Fruit fly (Drosophila melanogaster) whole organism, embryonic: ENCODE results near the gene Acp26Ab.

Experiments
- Adf1 ChIP-seq: fragments of 200-800 bp; sonication (Bioruptor generic); IDR thresholded peaks from 2 replicates; pipeline ENCODE4 v1.3.6; 2022; ENCODE audit warnings: missing biosample characterization, missing genetic modification characterization
- Antp ChIP-seq: fragments of 200-800 bp; sonication (Bioruptor generic); optimal IDR thresholded peaks from 3 replicates; lab custom pipeline; 2016; ENCODE audit warnings: missing biosample characterization, missing genetic modification characterization
- Asciz ChIP-seq: fragments of 200-800 bp; sonication (Bioruptor generic); optimal IDR thresholded peaks from 2 replicates; lab custom pipeline; 2017; ENCODE audit warnings: missing biosample characterization, mild to moderate bottlenecking, missing genetic modification characterization, missing genetic modification reagents
- Atf3 ChIP-seq: fragments of 200-800 bp; sonication (Bioruptor generic); optimal IDR thresholded peaks from 3 replicates; lab custom pipeline; 2016; ENCODE audit warnings: missing biosample characterization, missing genetic modification characterization
- Bgb ChIP-seq: fragments of 200-800 bp; sonication (Bioruptor generic); IDR thresholded peaks from 2 replicates; pipeline ENCODE4 v1.3.6; 2022; ENCODE audit warnings: missing biosample characterization, missing genetic modification characterization; ENCODE audit not compliant: partially characterized antibody
- C15 ChIP-seq: fragments of 200-800 bp; sonication (Bioruptor generic); IDR thresholded peaks from 3 replicates; pipeline ENCODE4 v1.3.6; 2022; ENCODE audit warnings: missing biosample characterization, missing genetic modification characterization
- CG10654 ChIP-seq: fragments of 200-800 bp; sonication (Bioruptor generic); optimal IDR thresholded peaks from 2 replicates; lab custom pipeline; 2016; ENCODE audit warnings: missing biosample characterization, missing genetic modification characterization
- CG11398 ChIP-seq: fragments of 200-800 bp; sonication (Bioruptor generic); optimal IDR thresholded peaks from 2 replicates; lab custom pipeline; 2016; ENCODE audit warnings: missing biosample characterization, missing genetic modification characterization
- CG12219 ChIP-seq: fragments of 200-800 bp; sonication (Bioruptor generic); optimal IDR thresholded peaks from 3 replicates; lab custom pipeline; 2018; ENCODE audit warnings: missing biosample characterization, mild to moderate bottlenecking, missing genetic modification characterization
- CG13624 ChIP-seq: fragments of 200-800 bp; sonication (Bioruptor generic); optimal IDR thresholded peaks from 2 replicates; lab custom pipeline; 2016; ENCODE audit warnings: missing biosample characterization, missing genetic modification characterization
- CG15011 ChIP-seq: fragments of 200-800 bp; sonication (Bioruptor generic); optimal IDR thresholded peaks from 3 replicates; lab custom pipeline; 2018; ENCODE audit warnings: missing biosample characterization, mild to moderate bottlenecking, missing genetic modification characterization
- CG16863 ChIP-seq: fragments of 200-800 bp; sonication (Bioruptor generic); optimal IDR thresholded peaks from 3 replicates; lab custom pipeline; 2016; ENCODE audit warnings: missing biosample characterization, missing genetic modification characterization
- CG17359 ChIP-seq: fragments of 200-800 bp; sonication (Bioruptor generic); optimal IDR thresholded peaks from 3 replicates; lab custom pipeline; 2018; ENCODE audit warnings: missing biosample characterization, mild to moderate bottlenecking, missing genetic modification characterization, moderate library complexity
- CG3065 ChIP-seq: fragments of 200-800 bp; sonication (Bioruptor generic); optimal IDR thresholded peaks from 2 replicates; lab custom pipeline; 2016; ENCODE audit warnings: missing biosample characterization, missing genetic modification characterization
- CG34422 ChIP-seq: fragments of 200-800 bp; sonication (Bioruptor generic); IDR thresholded peaks from 3 replicates; pipeline ENCODE4 v1.3.6; 2022; ENCODE audit warnings: missing biosample characterization, missing genetic modification characterization
- CG42726 ChIP-seq: fragments of 200-800 bp; sonication (Bioruptor generic); IDR thresholded peaks from 2 replicates; pipeline ENCODE4 v1.3.6; 2022; ENCODE audit warnings: missing biosample characterization, missing genetic modification characterization; ENCODE audit not compliant: partially characterized antibody
- CG4617 ChIP-seq: fragments of 200-800 bp; sonication (Bioruptor generic); optimal IDR thresholded peaks from 3 replicates; lab custom pipeline; 2016; ENCODE audit warnings: missing biosample characterization, missing genetic modification characterization, borderline replicate concordance
- CG6854 ChIP-seq: fragments of 200-800 bp; sonication (Bioruptor generic); optimal IDR thresholded peaks from 3 replicates; lab custom pipeline; 2017; ENCODE audit warnings: missing biosample characterization, mild to moderate bottlenecking, missing genetic modification characterization
- CG7357 ChIP-seq: fragments of 200-800 bp; sonication (Bioruptor generic); IDR thresholded peaks from 3 replicates; pipeline ENCODE4 v1.3.6; 2022; ENCODE audit warnings: missing biosample characterization, missing genetic modification characterization
- CG7372 ChIP-seq: fragments of 200-800 bp; sonication (Bioruptor generic); IDR thresholded peaks from 2 replicates; pipeline ENCODE4 v1.3.6; 2022; ENCODE audit warnings: missing biosample characterization, missing genetic modification characterization
- CG7839 ChIP-seq: fragments of 200-800 bp; sonication (Bioruptor generic); optimal IDR thresholded peaks from 3 replicates; lab custom pipeline; 2018; ENCODE audit warnings: missing biosample characterization, mild to moderate bottlenecking, missing genetic modification characterization, moderate library complexity
- CG9797 ChIP-seq: fragments of 200-800 bp; sonication (Bioruptor generic); optimal IDR thresholded peaks from 3 replicates; lab custom pipeline; 2018; ENCODE audit warnings: missing biosample characterization, mild to moderate bottlenecking, missing genetic modification characterization
- Drgx ChIP-seq: fragments of 200-800 bp; sonication (Bioruptor generic); IDR thresholded peaks from 2 replicates; pipeline ENCODE4 v1.3.6; 2022; ENCODE audit warnings: missing biosample characterization, missing genetic modification characterization
- Hand ChIP-seq: fragments of 200-800 bp; sonication (Bioruptor generic); optimal IDR thresholded peaks from 2 replicates; lab custom pipeline; 2017; ENCODE audit warnings: mild to moderate bottlenecking, missing biosample characterization, missing genetic modification reagents, missing genetic modification characterization
- HmgZ ChIP-seq: fragments of 200-800 bp; sonication (Bioruptor generic); optimal IDR thresholded peaks from 2 replicates; lab custom pipeline; 2018; ENCODE audit warnings: missing biosample characterization, mild to moderate bottlenecking, missing genetic modification characterization
- Mad ChIP-seq: fragments of 200-800 bp; sonication (Bioruptor generic); optimal IDR thresholded peaks from 2 replicates; lab custom pipeline; 2016; ENCODE audit warnings: missing biosample characterization, missing genetic modification characterization
- Med ChIP-seq: fragments of 200-800 bp; sonication (Bioruptor generic); peaks from one replicate; lab custom pipeline; 2016; ENCODE audit warnings: missing biosample characterization, missing genetic modification characterization, mild to moderate bottlenecking, inconsistent platforms, moderate library complexity
- Meics ChIP-seq: fragments of 200-800 bp; sonication (Bioruptor generic); optimal IDR thresholded peaks from 2 replicates; lab custom pipeline; 2017; ENCODE audit warnings: missing biosample characterization, mild to moderate bottlenecking, missing genetic modification characterization
- Nf-YB ChIP-seq: fragments of 200-800 bp; sonication (Bioruptor generic); optimal IDR thresholded peaks from 3 replicates; lab custom pipeline; 2019; ENCODE audit warnings: missing biosample characterization, mild to moderate bottlenecking, missing genetic modification characterization, moderate library complexity
- Nf-YC ChIP-seq: fragments of 200-800 bp; optimal IDR thresholded peaks from 3 replicates; lab custom pipeline; 2019; ENCODE audit warnings: missing biosample characterization, mild to moderate bottlenecking, missing genetic modification characterization, moderate library complexity
- Ravus ChIP-seq: fragments of 200-800 bp; sonication (Bioruptor generic); IDR thresholded peaks from 2 replicates; pipeline ENCODE4 v1.3.6; 2022; ENCODE audit warnings: missing biosample characterization, missing genetic modification characterization
- Side ChIP-seq: fragments of 200-800 bp; sonication (Bioruptor generic); optimal IDR thresholded peaks from 2 replicates; lab custom pipeline; 2016; ENCODE audit warnings: missing biosample characterization, missing genetic modification characterization
- Sry-β ChIP-seq: fragments of 200-800 bp; sonication (Bioruptor generic); optimal IDR thresholded peaks from 2 replicates; lab custom pipeline; 2018; ENCODE audit warnings: missing biosample characterization, mild to moderate bottlenecking, missing genetic modification characterization, moderate library complexity
- Taf1 ChIP-seq: fragments of 200-800 bp; sonication (Bioruptor generic); IDR thresholded peaks from 2 replicates; pipeline ENCODE4 v1.3.6; 2022; ENCODE audit warnings: missing biosample characterization, missing genetic modification characterization
- Tbp ChIP-seq: fragments of >200 bp; optimal IDR thresholded peaks from 2 replicates; lab custom pipeline; 2018; ENCODE audit warnings: missing biosample characterization, missing genetic modification characterization
- Xrp1 ChIP-seq: fragments of 200-800 bp; sonication (Bioruptor generic); IDR thresholded peaks from 2 replicates; pipeline ENCODE4 v1.3.6; 2022; ENCODE audit warnings: missing biosample characterization, missing genetic modification characterization
- br ChIP-seq: fragments of >200 bp; optimal IDR thresholded peaks from 2 replicates; lab custom pipeline; 2017
- btn ChIP-seq: fragments of 200-800 bp; sonication (Bioruptor generic); optimal IDR thresholded peaks from 2 replicates; lab custom pipeline; 2016; ENCODE audit warnings: missing biosample characterization, missing genetic modification characterization
- chinmo ChIP-seq: fragments of 200-800 bp; sonication (Bioruptor generic); IDR thresholded peaks from 4 replicates; pipeline ENCODE4 v1.3.6; 2022; ENCODE audit warnings: missing biosample characterization, missing genetic modification characterization; ENCODE audit not compliant: partially characterized antibody
- dysf ChIP-seq: fragments of 200-800 bp; sonication (Bioruptor generic); IDR thresholded peaks from 3 replicates; pipeline ENCODE4 v1.3.6; 2022; ENCODE audit warnings: missing biosample characterization, missing genetic modification characterization
- exex ChIP-seq: fragments of 200-800 bp; sonication (Bioruptor generic); optimal IDR thresholded peaks from 4 replicates; lab custom pipeline; 2018; ENCODE audit warnings: missing biosample characterization, mild to moderate bottlenecking, missing genetic modification characterization, moderate library complexity
- eyg ChIP-seq: fragments of 200-800 bp; sonication (Bioruptor generic); optimal IDR thresholded peaks from 3 replicates; lab custom pipeline; 2016; ENCODE audit warnings: missing biosample characterization, missing genetic modification characterization
- gem ChIP-seq: fragments of 200-800 bp; sonication (Bioruptor generic); optimal IDR thresholded peaks from 2 replicates; lab custom pipeline; 2019; ENCODE audit warnings: missing biosample characterization, mild to moderate bottlenecking, missing genetic modification characterization, moderate library complexity
- ham ChIP-seq: fragments of 200-800 bp; sonication (Bioruptor generic); IDR thresholded peaks from 2 replicates; pipeline ENCODE4 v1.3.6; 2022; ENCODE audit warnings: missing biosample characterization, missing genetic modification characterization
- lab ChIP-seq: fragments of 200-800 bp; sonication (Bioruptor generic); optimal IDR thresholded peaks from 3 replicates; lab custom pipeline; 2017; ENCODE audit warnings: missing biosample characterization, missing genetic modification characterization, mild to moderate bottlenecking, moderate library complexity, missing genetic modification reagents
- maf-S ChIP-seq: fragments of 200-800 bp; sonication (Bioruptor generic); optimal IDR thresholded peaks from 2 replicates; lab custom pipeline; 2016; ENCODE audit warnings: missing biosample characterization, missing genetic modification characterization
- otp ChIP-seq: fragments of 200-800 bp; sonication (Bioruptor generic); IDR thresholded peaks from 3 replicates; pipeline ENCODE4, ENCODE4 v1.3.6; 2022; ENCODE audit warnings: missing biosample characterization, missing genetic modification characterization
- pum ChIP-seq: fragments of 200-800 bp; sonication (Bioruptor generic); optimal IDR thresholded peaks from 2 replicates; lab custom pipeline; 2016; ENCODE audit warnings: missing biosample characterization, missing genetic modification characterization
- slou ChIP-seq: fragments of 200-800 bp; sonication (Bioruptor generic); optimal IDR thresholded peaks from 3 replicates; lab custom pipeline; 2016; ENCODE audit warnings: missing biosample characterization, missing genetic modification characterization
- wdn ChIP-seq: fragments of 200-800 bp; sonication (Bioruptor generic); IDR thresholded peaks from 2 replicates; pipeline ENCODE4 v1.3.6; 2022; ENCODE audit warnings: missing biosample characterization, missing genetic modification characterization
- zf30C ChIP-seq: fragments of 200-800 bp; sonication (Bioruptor generic); optimal IDR thresholded peaks from 3 replicates; lab custom pipeline; 2018; ENCODE audit warnings: missing biosample characterization, mild to moderate bottlenecking, missing genetic modification characterization

The Acp26Ab gene

DNA sequence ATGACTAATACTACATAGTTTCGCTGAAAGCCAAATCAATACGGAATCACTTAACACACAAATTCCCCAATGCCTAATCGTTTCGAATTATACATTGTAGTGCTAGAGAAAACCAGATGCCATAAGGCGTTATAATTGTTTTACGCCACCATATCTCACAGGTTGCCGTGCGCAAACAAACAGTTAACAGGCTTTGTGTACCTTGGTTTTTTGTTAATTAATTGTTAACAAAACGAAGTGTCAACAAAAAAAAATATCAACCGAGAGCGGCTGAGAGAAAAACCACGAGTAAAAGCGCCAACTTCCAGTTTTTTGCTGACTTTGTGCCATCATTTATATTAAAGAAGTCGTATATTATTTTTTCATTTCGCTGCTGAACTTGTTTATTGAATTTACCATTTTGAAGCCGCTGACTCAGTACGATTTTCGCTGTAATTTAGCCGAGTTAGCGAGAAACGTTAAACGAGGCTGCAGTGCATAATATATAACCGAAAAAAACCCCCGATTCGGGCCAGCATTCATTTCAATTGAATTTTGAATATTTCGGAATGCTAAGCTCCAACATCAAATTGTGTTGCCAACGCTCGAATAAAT, 16.1 kb downstream of the Acp26Ab start (continued):
- no peak for TF ChIP-seq maf-S (GFP tag; lab: Kevin White, UChicago)
- peak; percentile 17 for TF ChIP-seq CG12219
- TF ChIP-seq eyg (GFP tag; lab: Kevin White, UChicago) = peak; percentile 15
- no peak for TF ChIP-seq ham (GFP tag; lab: Robert Waterston, UW)
- no peak for TF ChIP-seq slou (GFP tag; lab: Kevin White, UChicago)
- no peak for TF ChIP-seq CG9797
- no peak for TF ChIP-seq CG3065 (GFP tag; lab: Kevin White, UChicago)
- TF ChIP-seq Sry-β (GFP tag; lab: Kevin White, UChicago) = no peak
- peak; percentile 5 for TF ChIP-seq Asciz
- TF ChIP-seq gem (tag; lab: Kevin White, UChicago) = peak; percentile 45
- TF ChIP-seq Med (GFP tag; lab: Kevin White, UChicago) = peak; percentile 85
- no peak for TF ChIP-seq CG6854 (GFP tag; lab: Kevin White, UChicago)
- 0 out of 2 replicates have a peak, but pooled peaks have one; percentile 17 for TF ChIP-seq Drgx (GFP tag; lab: Robert Waterston, UW)
- no peak for TF ChIP-seq pum (GFP tag; lab: Kevin White, UChicago)
- TF ChIP-seq Tbp (GFP tag; lab: Kevin White, UChicago) = no peak
- no peak for TF ChIP-seq Nf-YB (GFP tag; lab: Kevin White, UChicago)
- TF ChIP-seq CG4617 (GFP tag; lab: Kevin White, UChicago) = no peak
- TF ChIP-seq CG7372 (GFP tag; lab: Robert Waterston, UW) = no peak
- TF ChIP-seq Taf1 (GFP tag; lab: Robert Waterston, UW) = no peak
- TF ChIP-seq C15 (GFP tag; lab: Robert Waterston, UW) = no peak
- TF ChIP-seq CG15011 (GFP tag; lab: Kevin White, UChicago) = peak; percentile 48
- no peak for TF ChIP-seq CG34422 (GFP tag; lab: Robert Waterston, UW)
- TF ChIP-seq zf30C (GFP tag; lab: Kevin White, UChicago) = no peak
- TF ChIP-seq otp (GFP tag; lab: Robert Waterston, UW) = 0 out of 3 replicates have a peak, but pooled peaks have one; percentile 44
- no peak for TF ChIP-seq Bgb (GFP tag; lab: Robert Waterston, UW)
- TF ChIP-seq CG17359 (tag; lab: Kevin White, UChicago) = peak; percentile 20
- peak; percentile 13 for TF ChIP-seq CG7839 (tag; lab: Kevin White, UChicago)
- no peak for TF ChIP-seq CG7357
- no peak for TF ChIP-seq CG42726 (GFP tag; lab: Robert Waterston, UW)
- TF ChIP-seq Mad = no peak
- no peak for TF ChIP-seq btn (GFP tag; lab: Kevin White, UChicago)
- no peak for TF ChIP-seq CG11398 (GFP tag; lab: Kevin White, UChicago)
- no peak for TF ChIP-seq Atf3 (GFP tag; lab: Kevin White, UChicago)
- TF ChIP-seq Antp = no peak
- no peak for TF ChIP-seq Hand (GFP tag; lab: Kevin White, UChicago)
- TF ChIP-seq chinmo (GFP tag; lab: Robert Waterston, UW) = no peak
- TF ChIP-seq CG13624 (GFP tag; lab: Kevin White, UChicago) = no peak
- no peak for TF ChIP-seq br (lab: Kevin White, UChicago)
- TF ChIP-seq wdn = no peak
- TF ChIP-seq Side = no peak
- peak; percentile 66 for TF ChIP-seq Meics (GFP tag; lab: Kevin White, UChicago)
- 0 out of 2 replicates have a peak, but pooled peaks have one; percentile 21 for TF ChIP-seq Xrp1 (GFP tag; lab: Robert Waterston, UW)
- TF ChIP-seq CG16863 (GFP tag; lab: Kevin White, UChicago) = no peak
- TF ChIP-seq lab (GFP tag; lab: Kevin White, UChicago) = peak; percentile 82
- peak; percentile 24 for TF ChIP-seq exex
- TF ChIP-seq Adf1 = no peak
- TF ChIP-seq HmgZ = peak; percentile 53
- TF ChIP-seq Nf-YC (tag; lab: Kevin White, UChicago) = no peak
- TF ChIP-seq CG10654 = no peak
- no peak for TF ChIP-seq Ravus (GFP tag; lab: Robert Waterston, UW)
- no peak for TF ChIP-seq dysf (GFP tag; lab: Robert Waterston, UW)
